Worm (Caenorhabditis elegans) whole organism, early embryonic: Measurements from ENCODE around the gene C34C12.2.

ENCODE experiments used
- aly-1 ChIP-seq: sonication (generic microtip); optimal IDR thresholded peaks from 2 replicates; lab custom pipeline; 2016; ENCODE audit warnings: missing genetic modification characterization, missing compliant biosample characterization
- ama-1 ChIP-seq: fragments of 150-350 bp; optimal IDR thresholded peaks from 2 replicates; lab custom pipeline; 2014
- ceh-13 ChIP-seq: fragments of 200-800 bp; sonication (Bioruptor generic); optimal IDR thresholded peaks from 2 replicates; lab custom pipeline; 2018; ENCODE audit warnings: mild to moderate bottlenecking, missing genetic modification characterization, missing compliant biosample characterization
- ceh-36 ChIP-seq: sonication (generic microtip); optimal IDR thresholded peaks from 2 replicates; lab custom pipeline; 2016; ENCODE audit warnings: missing genetic modification characterization, inconsistent platforms, missing compliant biosample characterization
- hmbx-1 ChIP-seq: sonication (generic microtip); optimal IDR thresholded peaks from 2 replicates; lab custom pipeline; 2016; ENCODE audit warnings: mild to moderate bottlenecking, missing genetic modification characterization, missing compliant biosample characterization
- hmg-4 ChIP-seq: fragments of 200-800 bp; sonication (Bioruptor generic); optimal IDR thresholded peaks from 2 replicates; lab custom pipeline; 2018; ENCODE audit warnings: mild to moderate bottlenecking, missing genetic modification characterization, missing compliant biosample characterization
- pes-1 ChIP-seq: fragments of 200-800 bp; sonication (Bioruptor generic); IDR thresholded peaks from 2 replicates; pipeline ENCODE4 v1.3.6; 2022; ENCODE audit warnings: missing genetic modification reagents, missing genetic modification characterization, missing compliant biosample characterization
- tbx-11 ChIP-seq: fragments of 200-800 bp; sonication (Bioruptor generic); IDR thresholded peaks from 2 replicates; pipeline ENCODE4 v1.3.6; 2022; ENCODE audit warnings: missing genetic modification characterization, missing compliant biosample characterization
- tbx-37 ChIP-seq: fragments of 200-800 bp; sonication (Bioruptor generic); conservative IDR thresholded peaks from 2 replicates; pipeline ENCODE4 v1.3.6; 2022; ENCODE audit warnings: missing genetic modification reagents, missing genetic modification characterization, missing compliant biosample characterization

DNA sequence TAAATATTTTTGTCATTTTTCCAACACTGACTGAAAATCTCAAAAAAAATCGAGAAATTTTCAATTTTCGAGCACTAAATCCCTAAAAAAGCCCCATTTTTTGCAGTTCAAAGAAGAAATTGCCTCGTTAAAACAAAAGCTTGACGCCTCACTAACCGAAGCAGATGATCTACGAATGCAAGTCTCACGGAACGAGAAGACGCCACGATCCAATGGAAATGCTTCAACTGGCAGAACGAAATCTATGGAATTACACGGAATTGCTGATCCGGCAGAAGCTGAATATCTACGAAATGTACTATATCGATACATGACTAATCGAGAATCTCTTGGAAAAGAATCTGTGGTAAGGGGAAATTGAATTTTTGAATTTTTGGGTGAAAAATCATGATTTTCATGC is 29.7 kb upstream of the C34C12.2 start:
- TF ChIP-seq ceh-36 (tag; lab: Kevin White, UChicago): no peak
- no peak for TF ChIP-seq ama-1 (lab: Kevin White, UChicago)
- TF ChIP-seq hmg-4 (GFP tag; lab: Kevin White, UChicago): no peak
- 0 out of 2 replicates have a peak, but pooled peaks have one; percentile 4 for TF ChIP-seq tbx-37 (GFP tag; lab: Robert Waterston, UW)
- TF ChIP-seq pes-1 (GFP tag; lab: Robert Waterston, UW): no peak
- no peak for TF ChIP-seq tbx-11 (GFP tag; lab: Robert Waterston, UW)
- TF ChIP-seq aly-1 (tag; lab: Kevin White, UChicago): no peak
- TF ChIP-seq ceh-13 (GFP tag; lab: Kevin White, UChicago): no peak
- TF ChIP-seq hmbx-1 (tag; lab: Kevin White, UChicago): no peak
